Worm (Caenorhabditis elegans) whole organism, L4/young adult: ENCODE data around the gene W04E12.2.
"Not testable (repeated sequence)": the region's sequence is repeated elsewhere in the genome, so short reads cannot be mapped to it uniquely, and the experiment has no call there.

Source experiments
- W03F9.2 ChIP-seq: fragments of 150-350 bp; optimal IDR thresholded peaks from 2 replicates; lab custom pipeline; 2014; ENCODE audit warnings: missing biosample characterization, missing genetic modification characterization
- dao-5 ChIP-seq: sonication (generic microtip); optimal IDR thresholded peaks from 2 replicates; lab custom pipeline; 2016; ENCODE audit warnings: missing genotype, missing genetic modification characterization, moderate library complexity, missing compliant biosample characterization
- him-1 ChIP-seq: sonication (generic microtip); optimal IDR thresholded peaks from 2 replicates; lab custom pipeline; 2016; ENCODE audit warnings: missing genotype, missing genetic modification reagents, missing genetic modification characterization, missing compliant biosample characterization

W04E12.2 gene

ce11 chrV:19722881-19723280, 18.1 kb downstream of the W04E12.2 start:
- no peak for TF ChIP-seq him-1 (tag; lab: Kevin White, UChicago)
- TF ChIP-seq dao-5 (tag; lab: Kevin White, UChicago), result no peak
- TF ChIP-seq W03F9.2 (tag; lab: Kevin White, UChicago), result no peak

ce11 chrV:19719253-19719652, 21.7 kb downstream of the W04E12.2 start, which contains the start of gene Y116F11A.6:
Y116F11A.6 (plus strand) TSS chrV:19719553.
- no peak for TF ChIP-seq W03F9.2 (tag; lab: Kevin White, UChicago)
- no peak for TF ChIP-seq him-1 (tag; lab: Kevin White, UChicago)
- TF ChIP-seq dao-5 (tag; lab: Kevin White, UChicago), result no peak

DNA sequence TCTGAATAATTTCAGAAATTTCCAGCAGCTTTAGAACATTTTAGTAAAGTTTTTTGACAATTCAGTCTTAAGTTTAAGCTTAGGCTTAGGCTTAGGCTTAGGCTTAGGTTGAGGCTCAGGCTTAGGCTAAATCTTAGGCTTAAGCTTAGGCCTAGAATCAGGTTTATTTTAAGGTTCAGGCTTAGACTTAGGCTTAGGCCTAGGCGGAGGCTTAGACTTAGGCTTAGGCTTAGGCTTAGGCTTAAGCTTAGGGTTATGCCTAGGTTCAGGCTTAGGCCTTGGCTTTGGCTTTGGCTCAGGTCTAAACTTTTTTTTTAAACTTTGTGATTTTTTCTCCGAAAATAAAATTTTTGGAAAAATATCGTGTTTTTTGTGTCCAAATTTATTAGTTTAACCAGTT, 22.3 kb downstream of the W04E12.2 start:
- no peak for TF ChIP-seq dao-5 (tag; lab: Kevin White, UChicago)
- TF ChIP-seq W03F9.2 (tag; lab: Kevin White, UChicago), result no peak
- no peak for TF ChIP-seq him-1 (tag; lab: Kevin White, UChicago)

- TF ChIP-seq W03F9.2 (tag; lab: Kevin White, UChicago) (no peak), dao-5 (tag; lab: Kevin White, UChicago) (no peak), him-1 (tag; lab: Kevin White, UChicago) (no peak)
These were observed 23.0 kb downstream of the W04E12.2 start for ce11 chrV:19717933-19718332.

- TF ChIP-seq him-1 (tag; lab: Kevin White, UChicago) (no peak), W03F9.2 (tag; lab: Kevin White, UChicago) (no peak), dao-5 (tag; lab: Kevin White, UChicago) (no peak)
These were observed 25.1 kb downstream of the W04E12.2 start, which contains the start of gene Y43F8C.17 for ce11 chrV:19715847-19716246. Y43F8C.17 (plus strand) TSS chrV:19716147.

DNA sequence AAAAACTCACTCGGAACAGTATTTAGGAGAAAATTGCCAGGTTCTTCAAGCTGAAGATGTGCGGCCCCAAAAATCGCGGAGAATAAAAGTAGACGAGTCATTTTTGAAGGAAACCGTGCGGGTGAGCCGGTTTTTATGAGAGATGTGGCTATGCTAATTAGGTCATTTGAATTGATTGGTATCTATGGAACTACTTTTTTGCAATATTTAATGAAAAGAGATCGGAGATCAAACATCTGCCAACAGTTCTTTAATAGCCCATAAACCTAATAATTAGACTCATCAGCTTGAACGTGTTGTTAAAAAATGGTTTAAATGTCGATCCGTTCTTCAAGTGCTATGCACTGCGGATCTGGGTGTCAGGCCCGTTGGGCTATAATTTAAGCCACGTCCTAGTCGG, 25.5 kb downstream of the W04E12.2 start, which contains the start of gene Y43F8C.16:
TSS of gene Y43F8C.16 (minus strand) at position 101 of the 400 bp plus-strand sequence.
- no peak for TF ChIP-seq W03F9.2 (tag; lab: Kevin White, UChicago)
- TF ChIP-seq him-1 (tag; lab: Kevin White, UChicago), result no peak
- TF ChIP-seq dao-5 (tag; lab: Kevin White, UChicago), result no peak

ce11 chrV:19711646-19712045, 29.3 kb downstream of the W04E12.2 start, which contains the start of gene Y43F8C.23:
Y43F8C.23 (minus strand) TSS chrV:19711746.
- not testable (repeated sequence) for TF ChIP-seq W03F9.2, dao-5, him-1 (tag; lab: Kevin White, UChicago)

DNA sequence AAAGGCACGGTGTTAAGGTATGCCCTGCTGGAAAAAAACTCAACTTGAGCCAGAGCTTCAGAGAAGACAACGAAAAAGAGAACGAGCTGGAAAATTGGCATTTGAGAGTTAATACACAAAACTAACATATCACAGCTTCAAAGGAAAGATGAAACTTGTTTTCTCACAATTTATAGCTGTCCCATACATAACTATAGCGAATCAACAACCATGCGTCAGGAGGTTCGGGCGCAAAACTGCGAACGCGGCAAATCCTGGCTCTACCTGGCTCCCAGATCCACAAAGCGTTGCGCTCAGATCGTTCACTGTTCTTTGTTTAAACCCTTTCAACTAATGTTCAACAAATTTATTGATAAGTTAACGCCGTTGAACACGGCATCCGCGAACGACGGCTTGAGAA, 30.4 kb downstream of the W04E12.2 start, which contains the start of gene Y43F8C.15:
TSS of gene Y43F8C.15 (minus strand) at position 101 of the 400 bp plus-strand sequence.
- not testable (repeated sequence) for TF ChIP-seq W03F9.2, dao-5, him-1 (tag; lab: Kevin White, UChicago)

ce11 chrV:19708849-19709248, 32.1 kb downstream of the W04E12.2 start, which contains the start of gene srv-3:
srv-3 (minus strand) TSS chrV:19708949.
- no peak for TF ChIP-seq W03F9.2 (tag; lab: Kevin White, UChicago)
- TF ChIP-seq dao-5 (tag; lab: Kevin White, UChicago), result no peak
- TF ChIP-seq him-1 (tag; lab: Kevin White, UChicago), result no peak

ce11 chrV:19697348-19698172, 43.4 kb downstream of the W04E12.2 start, which contains the start of the genes Y43F8C.13 and ani-3:
Y43F8C.13 (minus strand) TSS chrV:19697398.
ani-3 (plus strand) TSS chrV:19697732.
- TF ChIP-seq W03F9.2 (tag; lab: Kevin White, UChicago) (no peak), dao-5 (tag; lab: Kevin White, UChicago) (no peak), him-1 (tag; lab: Kevin White, UChicago) (no peak)

DNA sequence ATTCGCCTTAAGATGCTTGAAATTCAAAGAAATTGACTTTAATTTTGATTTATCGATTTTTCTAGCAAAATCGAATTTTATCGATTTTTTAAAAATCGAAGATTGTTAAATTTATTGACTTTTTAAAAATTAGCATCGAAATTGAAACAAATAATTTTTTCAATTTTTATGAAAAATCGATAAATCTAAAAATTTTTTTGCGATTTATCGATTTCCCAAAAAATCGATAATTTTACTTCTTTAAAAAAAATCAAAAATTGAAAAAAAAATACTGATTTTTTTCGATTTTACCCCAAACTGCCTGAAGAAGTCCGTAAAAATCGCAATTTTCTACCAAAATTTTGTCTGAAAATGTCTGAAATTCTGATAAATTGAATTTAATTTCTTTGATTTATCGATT, 49.0 kb downstream of the W04E12.2 start:
- no peak for TF ChIP-seq W03F9.2 (tag; lab: Kevin White, UChicago)
- TF ChIP-seq him-1 (tag; lab: Kevin White, UChicago), result no peak
- TF ChIP-seq dao-5 (tag; lab: Kevin White, UChicago), result no peak

DNA sequence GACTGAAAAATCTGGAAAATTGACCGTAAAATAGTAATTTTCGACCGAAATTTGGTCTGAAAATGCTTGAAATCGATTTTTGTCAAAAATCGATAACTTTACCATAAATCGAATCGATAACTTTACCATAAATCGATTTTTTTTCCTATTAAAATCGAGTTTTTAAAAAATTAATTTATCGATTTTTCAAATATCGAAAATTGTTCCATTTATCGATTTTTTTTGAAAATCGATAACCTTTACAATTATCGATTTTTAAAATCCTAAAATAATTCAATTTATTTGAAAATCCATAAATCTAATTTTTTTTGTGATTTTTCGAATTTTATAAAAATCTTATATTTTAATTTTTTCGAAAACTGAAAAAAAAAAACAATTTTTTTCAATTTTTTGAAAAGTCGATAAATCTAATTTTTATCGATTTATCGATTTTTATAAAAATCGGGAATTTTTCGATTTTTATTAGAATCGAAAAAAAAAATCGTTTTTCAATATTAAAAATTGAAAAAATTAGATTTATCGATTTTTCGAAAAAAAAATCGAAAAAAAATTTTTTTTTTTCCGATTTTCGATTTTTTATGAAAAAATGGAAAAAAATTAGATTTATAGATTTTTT, 49.6 kb downstream of the W04E12.2 start:
- TF ChIP-seq W03F9.2 (tag; lab: Kevin White, UChicago) (no peak), dao-5 (tag; lab: Kevin White, UChicago) (no peak), him-1 (tag; lab: Kevin White, UChicago) (no peak)
